Worm (Caenorhabditis elegans) whole organism, young adult: ENCODE measurements around the gene cht-5.

Source experiments
- C06A6.2 ChIP-seq: fragments of 200-800 bp; sonication (Bioruptor generic); conservative IDR thresholded peaks from 2 replicates; pipeline ENCODE4 v1.3.6; 2022; ENCODE audit warnings: missing genetic modification characterization, missing compliant biosample characterization
- C17E4.6 ChIP-seq: fragments of 200-800 bp; sonication (Bioruptor generic); IDR thresholded peaks from 2 replicates; pipeline ENCODE4 v1.3.6; 2022; ENCODE audit warnings: missing genetic modification reagents, missing genetic modification characterization, missing compliant biosample characterization
- F37B4.10 ChIP-seq: fragments of 200-800 bp; sonication (Bioruptor generic); IDR thresholded peaks from 2 replicates; pipeline ENCODE4 v1.3.6; 2022; ENCODE audit warnings: missing genetic modification characterization, missing compliant biosample characterization
- T26A5.8 ChIP-seq: sonication (generic microtip); optimal IDR thresholded peaks from 2 replicates; lab custom pipeline; 2016; ENCODE audit warnings: missing genetic modification characterization, missing compliant biosample characterization
- Y53F4B.3 ChIP-seq: fragments of 200-800 bp; sonication (Bioruptor generic); IDR thresholded peaks from 2 replicates; pipeline ENCODE4 v1.3.6; 2022; ENCODE audit warnings: missing genetic modification reagents, missing genetic modification characterization, missing compliant biosample characterization
- Y79H2A.3 ChIP-seq: fragments of 200-800 bp; sonication (Bioruptor generic); conservative IDR thresholded peaks from 2 replicates; pipeline ENCODE4 v1.3.6; 2022; ENCODE audit warnings: missing genetic modification reagents, missing genetic modification characterization, missing compliant biosample characterization
- akir-1 ChIP-seq: fragments of 200-800 bp; sonication (Bioruptor generic); optimal IDR thresholded peaks from 2 replicates; lab custom pipeline; 2018; ENCODE audit warnings: mild to moderate bottlenecking, missing genetic modification characterization, moderate library complexity, missing compliant biosample characterization
- athp-1 ChIP-seq: sonication (generic microtip); optimal IDR thresholded peaks from 2 replicates; lab custom pipeline; 2017; ENCODE audit warnings: mild to moderate bottlenecking, missing genetic modification characterization, missing compliant biosample characterization
- bed-1 ChIP-seq: fragments of 200-800 bp; sonication (Bioruptor generic); IDR thresholded peaks from 2 replicates; pipeline ENCODE4 v1.3.6; 2022; ENCODE audit warnings: missing genetic modification reagents, missing genetic modification characterization, missing compliant biosample characterization
- cebp-1 ChIP-seq, 2 experiments: fragments of 200-800 bp in 1 of 2; sonication (Bioruptor generic) in 1 of 2; sonication (generic microtip) in 1 of 2; IDR thresholded peaks in 1 of 2; optimal IDR thresholded peaks in 1 of 2; 2 replicates each; pipeline versions ENCODE4 v1.3.6 to Lab custom; 2017 to 2022; ENCODE audit warnings: missing compliant biosample characterization in 2 of 2, missing genetic modification characterization in 2 of 2, mild to moderate bottlenecking in 1 of 2, missing genetic modification reagents in 1 of 2, moderate library complexity in 1 of 2
- ceh-40 ChIP-seq: fragments of 200-800 bp; sonication (Bioruptor generic); IDR thresholded peaks from 2 replicates; pipeline ENCODE4 v1.3.6; 2022; ENCODE audit warnings: missing genetic modification characterization, missing compliant biosample characterization
- chd-7 ChIP-seq: sonication (generic microtip); optimal IDR thresholded peaks from 2 replicates; lab custom pipeline; 2016; ENCODE audit warnings: mild to moderate bottlenecking, missing genetic modification characterization, moderate library complexity, missing compliant biosample characterization
- egl-44 ChIP-seq: fragments of 200-800 bp; sonication (Bioruptor generic); IDR thresholded peaks from 2 replicates; pipeline ENCODE4 v1.3.6; 2022; ENCODE audit warnings: missing genetic modification reagents, missing genetic modification characterization, missing compliant biosample characterization
- ets-4 ChIP-seq: fragments of 200-800 bp; sonication (Bioruptor generic); optimal IDR thresholded peaks from 2 replicates; lab custom pipeline; 2018; ENCODE audit warnings: mild to moderate bottlenecking, missing genetic modification characterization, missing compliant biosample characterization
- fkh-3 ChIP-seq: sonication (generic microtip); optimal IDR thresholded peaks from 2 replicates; lab custom pipeline; 2016; ENCODE audit warnings: mild to moderate bottlenecking, missing genetic modification characterization, missing compliant biosample characterization
- hrde-1 ChIP-seq: sonication (generic microtip); optimal IDR thresholded peaks from 2 replicates; lab custom pipeline; 2016; ENCODE audit warnings: missing genetic modification characterization, mild to moderate bottlenecking, missing compliant biosample characterization, moderate library complexity, missing genotype, missing genetic modification reagents, borderline replicate concordance
- lag-1 ChIP-seq: fragments of 200-800 bp; sonication (Bioruptor generic); IDR thresholded peaks from 2 replicates; pipeline ENCODE4 v1.3.6; 2022; ENCODE audit warnings: missing genetic modification reagents, missing genetic modification characterization, missing compliant biosample characterization
- lin-26 ChIP-seq: fragments of 200-800 bp; sonication (Bioruptor generic); IDR thresholded peaks from 2 replicates; pipeline ENCODE4 v1.3.6; 2022; ENCODE audit warnings: missing genetic modification reagents, missing genetic modification characterization, missing compliant biosample characterization
- lin-40 ChIP-seq: sonication (generic microtip); optimal IDR thresholded peaks from 2 replicates; lab custom pipeline; 2016; ENCODE audit warnings: missing genetic modification characterization, mild to moderate bottlenecking, missing compliant biosample characterization, missing genotype, missing genetic modification reagents
- lsy-27 ChIP-seq: sonication (generic microtip); optimal IDR thresholded peaks from 2 replicates; lab custom pipeline; 2017; ENCODE audit warnings: missing genetic modification characterization, mild to moderate bottlenecking, missing compliant biosample characterization, antibody characterized with exemption, missing genotype, borderline replicate concordance; ENCODE audit not compliant: insufficient read depth
- madf-6 ChIP-seq: fragments of 200-800 bp; sonication (Bioruptor generic); IDR thresholded peaks from 2 replicates; pipeline ENCODE4 v1.3.6; 2022; ENCODE audit warnings: missing genetic modification reagents, missing genetic modification characterization, missing compliant biosample characterization
- mel-28 ChIP-seq: sonication (generic microtip); optimal IDR thresholded peaks from 2 replicates; lab custom pipeline; 2016; ENCODE audit warnings: borderline replicate concordance, mild to moderate bottlenecking, missing genetic modification characterization, missing compliant biosample characterization
- nhr-80 ChIP-seq: sonication (generic microtip); optimal IDR thresholded peaks from 2 replicates; lab custom pipeline; 2016; ENCODE audit warnings: missing genetic modification characterization, missing compliant biosample characterization
- pbrm-1 ChIP-seq: fragments of 200-800 bp; sonication (Bioruptor generic); IDR thresholded peaks from 2 replicates; pipeline ENCODE4 v1.3.6; 2022; ENCODE audit warnings: missing genetic modification reagents, missing genetic modification characterization, missing compliant biosample characterization
- repo-1 ChIP-seq: sonication (generic microtip); optimal IDR thresholded peaks from 2 replicates; lab custom pipeline; 2017; ENCODE audit warnings: mild to moderate bottlenecking, missing genetic modification characterization, missing compliant biosample characterization
- snpc-1.1 ChIP-seq: sonication (generic microtip); optimal IDR thresholded peaks from 2 replicates; lab custom pipeline; 2017; ENCODE audit warnings: missing genetic modification characterization, mild to moderate bottlenecking, missing compliant biosample characterization, antibody characterized with exemption, moderate library complexity, missing genotype, missing genetic modification reagents; ENCODE audit not compliant: insufficient read depth
- snpc-3.4 ChIP-seq: sonication (generic microtip); optimal IDR thresholded peaks from 2 replicates; lab custom pipeline; 2017; ENCODE audit warnings: missing genetic modification characterization, mild to moderate bottlenecking, missing compliant biosample characterization, antibody characterized with exemption, moderate library complexity, missing genotype, missing genetic modification reagents
- tbx-9 ChIP-seq: sonication (generic microtip); optimal IDR thresholded peaks from 2 replicates; lab custom pipeline; 2016; ENCODE audit warnings: borderline replicate concordance, missing genetic modification characterization, inconsistent platforms, missing compliant biosample characterization
- zfh-2 ChIP-seq: fragments of 200-800 bp; sonication (Bioruptor generic); conservative IDR thresholded peaks from 2 replicates; pipeline ENCODE4 v1.3.6; 2022; ENCODE audit warnings: missing genetic modification reagents, missing genetic modification characterization, missing compliant biosample characterization
- ztf-26 ChIP-seq: sonication (generic microtip); optimal IDR thresholded peaks from 2 replicates; lab custom pipeline; 2017; ENCODE audit warnings: missing genetic modification characterization, missing compliant biosample characterization
- ztf-3 ChIP-seq: fragments of 200-800 bp; sonication (Bioruptor generic); optimal IDR thresholded peaks from 2 replicates; lab custom pipeline; 2018; ENCODE audit warnings: mild to moderate bottlenecking, missing genetic modification characterization, missing compliant biosample characterization
- ztf-6 ChIP-seq: fragments of 200-800 bp; sonication (Bioruptor generic); IDR thresholded peaks from 2 replicates; pipeline ENCODE4 v1.3.6; 2022; ENCODE audit warnings: missing genetic modification reagents, missing genetic modification characterization, missing compliant biosample characterization

Gene cht-5

DNA sequence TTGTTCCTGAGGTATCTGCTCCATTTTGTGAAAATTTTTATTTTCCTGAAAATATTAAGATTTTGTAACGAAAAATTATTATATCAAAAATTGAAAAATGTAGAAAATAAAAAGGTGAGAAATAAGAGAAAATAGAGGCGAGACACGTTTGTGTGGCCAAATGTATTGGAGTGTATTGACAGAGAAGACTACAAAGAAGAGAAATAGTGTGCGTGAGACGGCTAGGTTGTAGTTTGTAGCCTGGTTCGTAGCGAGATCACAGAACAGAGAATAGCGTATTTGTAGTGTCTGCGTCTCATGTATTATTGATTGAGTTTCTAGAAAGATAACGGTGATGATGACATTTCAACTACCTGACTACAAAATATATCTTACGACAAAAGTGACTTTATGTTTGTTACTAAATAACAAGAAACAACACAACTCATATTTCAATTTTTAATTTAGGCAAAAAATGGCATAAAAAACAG, 30.4 kb upstream of the cht-5 start, which contains the start of gene nhr-12:
Gene nhr-12, minus strand, starts transcription at position 51 of the 470 bp plus-strand sequence.
- TF ChIP-seq Y79H2A.3 (GFP tag; lab: Robert Waterston, UW): no peak
- TF ChIP-seq lsy-27 (tag; lab: Kevin White, UChicago): no peak
- no peak for TF ChIP-seq F37B4.10 (GFP tag; lab: Robert Waterston, UW)
- TF ChIP-seq mel-28 (tag; lab: Kevin White, UChicago): no peak
- TF ChIP-seq snpc-1.1: no peak
- TF ChIP-seq, all 124 proteins: peak for 0

DNA sequence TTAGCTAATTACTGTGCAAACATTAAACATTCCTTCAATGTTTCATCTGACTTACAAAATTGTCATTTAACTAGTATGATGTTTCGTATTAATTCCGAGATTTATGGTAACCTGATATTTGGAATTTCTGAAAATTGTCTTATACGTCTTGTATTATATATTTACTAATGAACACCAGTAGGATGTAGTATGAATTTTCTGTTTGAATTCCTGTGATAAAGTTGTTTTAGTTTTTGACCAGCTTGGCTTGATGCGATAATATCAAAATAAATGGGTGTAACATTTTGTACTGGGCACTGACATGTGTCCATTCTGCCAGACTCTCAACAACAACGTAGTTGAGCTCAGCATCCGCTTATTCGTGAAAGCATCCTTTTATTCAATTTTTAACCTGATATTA, 29.6 kb upstream of the cht-5 start, which contains the start of gene R04B5.6:
Gene R04B5.6, plus strand, starts transcription at position 301 of the 400 bp plus-strand sequence.
- TF ChIP-seq T26A5.8 (tag; lab: Kevin White, UChicago): no peak
- TF ChIP-seq tbx-9 (tag; lab: Kevin White, UChicago): no peak
- TF ChIP-seq repo-1 (tag; lab: Kevin White, UChicago): no peak
- TF ChIP-seq ztf-3 (GFP tag; lab: Kevin White, UChicago): no peak
- no peak for TF ChIP-seq fkh-3 (tag; lab: Kevin White, UChicago)
- TF ChIP-seq athp-1 (tag; lab: Kevin White, UChicago): no peak
- TF ChIP-seq, all 124 proteins: peak for 0

- TF ChIP-seq chd-7 (tag; lab: Kevin White, UChicago) (no peak), ceh-40 (GFP tag; lab: Robert Waterston, UW) (no peak), snpc-3.4 (no peak), lin-26 (GFP tag; lab: Robert Waterston, UW) (no peak)
These were observed 28.3 kb upstream of the cht-5 start for ce11 chrV:10086141-10086540.

ce11 chrV:10087103-10087502, 27.3 kb upstream of the cht-5 start, which contains the start of gene R04B5.5:
R04B5.5 (plus strand) TSS chrV:10087480.
- TF ChIP-seq lag-1 (GFP tag; lab: Robert Waterston, UW): no peak
- TF ChIP-seq nhr-80 (tag; lab: Kevin White, UChicago): peak; percentile 58
- TF ChIP-seq C06A6.2 (GFP tag; lab: Robert Waterston, UW): no peak
- peak; percentile 33 for TF ChIP-seq lin-40 (tag; lab: Kevin White, UChicago)

ce11 chrV:10090461-10090860, 24.0 kb upstream of the cht-5 start, which contains the start of gene R04B5.7:
R04B5.7 (minus strand) TSS chrV:10090561.
- no peak for TF ChIP-seq athp-1 (tag; lab: Kevin White, UChicago)

ce11 chrV:10091152-10091551, 23.3 kb upstream of the cht-5 start, which contains the start of gene R04B5.11:
R04B5.11 (minus strand) TSS chrV:10091252.
- TF ChIP-seq ztf-6 (GFP tag; lab: Robert Waterston, UW) (no peak), C17E4.6 (no peak), mel-28 (tag; lab: Kevin White, UChicago) (no peak), bed-1 (no peak), hrde-1 (tag; lab: Kevin White, UChicago) (no peak), cebp-1 (GFP tag; IDR thresholded peaks at IDR 0.05; lab: Robert Waterston, UW) (no peak), cebp-1 (tag; optimal IDR thresholded peaks at IDR 0.05; lab: Kevin White, UChicago) (no peak), zfh-2 (GFP tag; lab: Robert Waterston, UW) (no peak), ztf-26 (tag; lab: Kevin White, UChicago) (no peak), akir-1 (GFP tag; lab: Kevin White, UChicago) (no peak), Y53F4B.3 (no peak), lag-1 (GFP tag; lab: Robert Waterston, UW) (no peak), pbrm-1 (GFP tag; lab: Robert Waterston, UW) (no peak), egl-44 (no peak), chd-7 (tag; lab: Kevin White, UChicago) (no peak), athp-1 (tag; lab: Kevin White, UChicago) (no peak), ets-4 (GFP tag; lab: Kevin White, UChicago) (no peak), madf-6 (GFP tag; lab: Robert Waterston, UW) (no peak)
- TF ChIP-seq, all 124 proteins: peak for 0
